Fruit fly (Drosophila melanogaster) whole organism, prepupa: Measurements from ENCODE around the gene eIF4E6.

ENCODE experiments used
- CG1621 ChIP-seq: fragments of 200-800 bp; sonication (Bioruptor generic); optimal IDR thresholded peaks from 3 replicates; lab custom pipeline; 2018; ENCODE audit warnings: missing biosample characterization, mild to moderate bottlenecking, missing genetic modification characterization
- CG34406 ChIP-seq: fragments of 200-800 bp; sonication (Bioruptor generic); optimal IDR thresholded peaks from 3 replicates; lab custom pipeline; 2016; ENCODE audit warnings: missing biosample characterization, missing genetic modification characterization
- CG6792 ChIP-seq: fragments of 200-800 bp; sonication (Bioruptor generic); optimal IDR thresholded peaks from 3 replicates; lab custom pipeline; 2016; ENCODE audit warnings: missing biosample characterization, missing genetic modification characterization
- Eip93F ChIP-seq: fragments of 200-800 bp; sonication (Bioruptor generic); optimal IDR thresholded peaks from 2 replicates; lab custom pipeline; 2016; ENCODE audit warnings: missing biosample characterization, mild to moderate bottlenecking, missing genetic modification characterization
- Met ChIP-seq: fragments of 200-800 bp; sonication (Bioruptor generic); optimal IDR thresholded peaks from 3 replicates; lab custom pipeline; 2016; ENCODE audit warnings: missing biosample characterization, missing genetic modification characterization
- eg ChIP-seq: fragments of 200-800 bp; sonication (Bioruptor generic); IDR thresholded peaks from 3 replicates; pipeline ENCODE4 v1.3.6; 2022; ENCODE audit warnings: missing biosample characterization, missing genetic modification characterization
- pdm3 ChIP-seq: fragments of 200-800 bp; sonication (Bioruptor generic); optimal IDR thresholded peaks from 3 replicates; lab custom pipeline; 2016; ENCODE audit warnings: missing biosample characterization, missing genetic modification characterization

DNA sequence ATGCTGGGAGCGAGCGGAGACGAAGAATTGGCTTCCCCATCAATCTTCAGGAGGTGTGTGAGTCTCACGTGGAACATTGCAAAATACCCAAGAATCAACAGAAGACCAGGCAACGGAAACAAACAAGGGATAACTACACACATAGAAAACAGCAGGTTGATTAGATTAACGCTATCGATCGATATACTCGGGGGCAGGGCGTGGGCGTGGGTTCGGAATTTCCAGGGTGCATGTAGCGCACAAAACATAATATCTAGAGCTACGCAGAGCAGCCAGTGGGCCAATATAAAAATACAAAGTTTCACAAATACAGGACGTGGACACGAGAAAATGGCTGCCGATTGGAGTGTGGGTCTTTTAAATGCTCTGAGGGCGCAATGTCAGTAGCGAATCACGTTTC is 32.4 kb upstream of the eIF4E6 start:
- TF ChIP-seq Eip93F (GFP tag; lab: Kevin White, UChicago), result no peak
- no peak for TF ChIP-seq eg (GFP tag; lab: Robert Waterston, UW)
- no peak for TF ChIP-seq CG6792 (GFP tag; lab: Kevin White, UChicago)
- no peak for TF ChIP-seq Met (GFP tag; lab: Kevin White, UChicago)
- no peak for TF ChIP-seq CG34406 (GFP tag; lab: Kevin White, UChicago)
- no peak for TF ChIP-seq CG1621 (tag; lab: Kevin White, UChicago)
- no peak for TF ChIP-seq pdm3 (GFP tag; lab: Kevin White, UChicago)
